Worm (Caenorhabditis elegans) whole organism, L3 larva: ENCODE data around the gene F47D12.7.

Experiments
- R02D3.7 ChIP-seq: fragments of 150-350 bp; optimal IDR thresholded peaks from 2 replicates; lab custom pipeline; 2014; ENCODE audit warnings: missing biosample characterization, missing genetic modification characterization
- ZK546.5 ChIP-seq: sonication (generic microtip); optimal IDR thresholded peaks from 2 replicates; lab custom pipeline; 2017; ENCODE audit warnings: missing biosample characterization, missing genetic modification characterization
- aly-2 ChIP-seq: fragments of 150-350 bp; optimal IDR thresholded peaks from 2 replicates; lab custom pipeline; 2014; ENCODE audit warnings: missing biosample characterization, missing genetic modification characterization
- ama-1 ChIP-seq: fragments of 150-350 bp; optimal IDR thresholded peaks from 2 replicates; lab custom pipeline; 2018
- ceh-16 ChIP-seq: sonication (generic microtip); optimal IDR thresholded peaks from 2 replicates; lab custom pipeline; 2017; ENCODE audit warnings: missing biosample characterization, missing genetic modification characterization
- ceh-28 ChIP-seq: fragments of 150-350 bp; optimal IDR thresholded peaks from 2 replicates; lab custom pipeline; 2014; ENCODE audit warnings: missing biosample characterization, missing genetic modification reagents, missing genetic modification characterization
- ceh-82 ChIP-seq: fragments of 150-350 bp; optimal IDR thresholded peaks from 2 replicates; lab custom pipeline; 2014; ENCODE audit warnings: missing biosample characterization, missing genetic modification characterization
- ceh-9 ChIP-seq: sonication (generic microtip); optimal IDR thresholded peaks from 2 replicates; lab custom pipeline; 2018; ENCODE audit warnings: missing biosample characterization, missing genetic modification characterization
- daf-12 ChIP-seq: fragments of 150-350 bp; optimal IDR thresholded peaks from 2 replicates; lab custom pipeline; 2014; ENCODE audit warnings: missing biosample characterization, missing genetic modification reagents, missing genetic modification characterization
- egl-27 ChIP-seq: sonication (generic microtip); optimal IDR thresholded peaks from 4 replicates; lab custom pipeline; 2017; ENCODE audit warnings: missing biosample characterization, missing genetic modification reagents, missing genetic modification characterization
- egl-5 ChIP-seq: fragments of 150-350 bp; optimal IDR thresholded peaks from 2 replicates; lab custom pipeline; 2017; ENCODE audit warnings: missing biosample characterization, missing genetic modification reagents, missing genetic modification characterization, inconsistent platforms
- elt-1 ChIP-seq: fragments of 150-350 bp; optimal IDR thresholded peaks from 2 replicates; lab custom pipeline; 2014; ENCODE audit warnings: missing biosample characterization, missing genetic modification characterization
- elt-2 ChIP-seq: sonication (generic microtip); optimal IDR thresholded peaks from 2 replicates; lab custom pipeline; 2016; ENCODE audit warnings: missing genetic modification reagents, mild to moderate bottlenecking, missing genetic modification characterization, missing compliant biosample characterization
- elt-3 ChIP-seq, 3 experiments: fragments of 150-350 bp in 1 of 3; sonication (generic microtip) in 2 of 3; optimal IDR thresholded peaks; 2 replicates in 2 of 3; 4 replicates in 1 of 3; lab custom pipeline; 2014 to 2017; ENCODE audit warnings: missing biosample characterization in 3 of 3, missing genetic modification characterization in 3 of 3
- eor-1 ChIP-seq, 2 experiments: fragments of 150-350 bp; optimal IDR thresholded peaks; 2 replicates each; lab custom pipeline; 2014 to 2018; ENCODE audit warnings: missing biosample characterization in 2 of 2, missing genetic modification characterization in 2 of 2
- fkh-2 ChIP-seq: fragments of 150-350 bp; optimal IDR thresholded peaks from 2 replicates; lab custom pipeline; 2014; ENCODE audit warnings: missing biosample characterization, missing genetic modification reagents, missing genetic modification characterization
- fos-1 ChIP-seq: fragments of 150-350 bp; optimal IDR thresholded peaks from 2 replicates; lab custom pipeline; 2014; ENCODE audit warnings: missing biosample characterization, missing genetic modification characterization
- hmg-11 ChIP-seq: sonication (generic microtip); optimal IDR thresholded peaks from 2 replicates; lab custom pipeline; 2016; ENCODE audit warnings: missing genetic modification characterization, missing compliant biosample characterization
- jun-1 ChIP-seq: fragments of 150-350 bp; optimal IDR thresholded peaks from 2 replicates; lab custom pipeline; 2014; ENCODE audit warnings: missing biosample characterization, missing genetic modification reagents, missing genetic modification characterization
- lin-15B ChIP-seq: fragments of 150-350 bp; optimal IDR thresholded peaks from 2 replicates; lab custom pipeline; 2014; ENCODE audit warnings: missing biosample characterization, missing genetic modification characterization
- lin-39 ChIP-seq: fragments of 150-350 bp; optimal IDR thresholded peaks from 2 replicates; lab custom pipeline; 2018; ENCODE audit warnings: missing biosample characterization, missing genetic modification reagents, missing genetic modification characterization
- lsy-12 ChIP-seq: sonication (generic microtip); optimal IDR thresholded peaks from 2 replicates; lab custom pipeline; 2016; ENCODE audit warnings: mild to moderate bottlenecking, missing genetic modification characterization, missing compliant biosample characterization
- mml-1 ChIP-seq: fragments of 150-350 bp; sonication (generic microtip); optimal IDR thresholded peaks from 3 replicates; lab custom pipeline; 2014; ENCODE audit warnings: missing biosample characterization, missing genetic modification characterization
- nfya-1 ChIP-seq: sonication (generic microtip); optimal IDR thresholded peaks from 2 replicates; lab custom pipeline; 2017; ENCODE audit warnings: missing genetic modification characterization, mild to moderate bottlenecking, missing compliant biosample characterization, antibody characterized with exemption, moderate library complexity; ENCODE audit not compliant: insufficient read depth
- nhr-11 ChIP-seq: fragments of 150-350 bp; optimal IDR thresholded peaks from 2 replicates; lab custom pipeline; 2014; ENCODE audit warnings: missing biosample characterization, missing genetic modification characterization
- nhr-12 ChIP-seq: fragments of 150-350 bp; optimal IDR thresholded peaks from 2 replicates; lab custom pipeline; 2014; ENCODE audit warnings: missing biosample characterization, missing genetic modification characterization
- nhr-23 ChIP-seq: fragments of 150-350 bp; optimal IDR thresholded peaks from 2 replicates; lab custom pipeline; 2014; ENCODE audit warnings: missing biosample characterization, missing genetic modification reagents, missing genetic modification characterization
- nhr-237 ChIP-seq: fragments of 150-350 bp; optimal IDR thresholded peaks from 2 replicates; lab custom pipeline; 2014; ENCODE audit warnings: missing biosample characterization, missing genetic modification characterization
- nhr-43 ChIP-seq: sonication (generic microtip); optimal IDR thresholded peaks from 2 replicates; lab custom pipeline; 2016; ENCODE audit warnings: mild to moderate bottlenecking, missing genetic modification characterization, missing compliant biosample characterization; ENCODE audit not compliant: poor library complexity, severe bottlenecking
- nhr-67 ChIP-seq: fragments of 150-350 bp; optimal IDR thresholded peaks from 2 replicates; lab custom pipeline; 2014; ENCODE audit warnings: missing biosample characterization, missing genetic modification characterization
- pha-4 ChIP-seq: fragments of 150-350 bp; optimal IDR thresholded peaks from 2 replicates; lab custom pipeline; 2014; ENCODE audit warnings: missing biosample characterization, missing genetic modification reagents, missing genetic modification characterization
- pqm-1 ChIP-seq: fragments of 150-350 bp; optimal IDR thresholded peaks from 2 replicates; lab custom pipeline; 2017; ENCODE audit warnings: missing biosample characterization, missing genetic modification characterization, inconsistent platforms
- sea-2 ChIP-seq: fragments of 150-350 bp; sonication (generic microtip); optimal IDR thresholded peaks from 4 replicates; lab custom pipeline; 2014; ENCODE audit warnings: missing biosample characterization, missing genetic modification reagents, missing genetic modification characterization
- skn-1 ChIP-seq: fragments of 150-350 bp; optimal IDR thresholded peaks from 2 replicates; lab custom pipeline; 2014; ENCODE audit warnings: missing biosample characterization, missing genetic modification characterization
- snpc-4 ChIP-seq: fragments of 150-350 bp; optimal IDR thresholded peaks from 2 replicates; lab custom pipeline; 2014; ENCODE audit warnings: missing biosample characterization, missing genetic modification characterization
- tbx-2 ChIP-seq: sonication (generic microtip); optimal IDR thresholded peaks from 2 replicates; lab custom pipeline; 2016; ENCODE audit warnings: mild to moderate bottlenecking, missing genetic modification characterization, missing compliant biosample characterization
- unc-39 ChIP-seq: sonication (generic microtip); optimal IDR thresholded peaks from 4 replicates; lab custom pipeline; 2017; ENCODE audit warnings: missing biosample characterization, missing genetic modification characterization
- unc-62 ChIP-seq: fragments of 150-350 bp; sonication (generic microtip); optimal IDR thresholded peaks from 4 replicates; lab custom pipeline; 2014; ENCODE audit warnings: missing biosample characterization, missing genetic modification reagents, missing genetic modification characterization
- zag-1 ChIP-seq: fragments of 150-350 bp; optimal IDR thresholded peaks from 2 replicates; lab custom pipeline; 2014; ENCODE audit warnings: missing biosample characterization, missing genetic modification characterization
- ztf-11 ChIP-seq: fragments of 150-350 bp; optimal IDR thresholded peaks from 2 replicates; lab custom pipeline; 2014; ENCODE audit warnings: missing biosample characterization, missing genetic modification characterization
- ztf-4 ChIP-seq: fragments of 150-350 bp; optimal IDR thresholded peaks from 2 replicates; lab custom pipeline; 2014; ENCODE audit warnings: missing biosample characterization, missing genetic modification characterization

Gene F47D12.7

ce11 chrIII:6289366-6289765, 6.5 kb downstream of the F47D12.7 start:
- TF ChIP-seq ztf-11 (tag; lab: Kevin White, UChicago) = no peak
- TF ChIP-seq hmg-11 = no peak
- TF ChIP-seq elt-2 = no peak
- no peak for TF ChIP-seq snpc-4
- peak; percentile 13 for TF ChIP-seq nfya-1
- no peak for TF ChIP-seq tbx-2 (tag; lab: Kevin White, UChicago)
- TF ChIP-seq nhr-237 (tag; lab: Kevin White, UChicago) = no peak
- no peak for TF ChIP-seq pqm-1
- TF ChIP-seq lin-15B = peak; percentile 76
- TF ChIP-seq, all 47 proteins: peak for 2

- TF ChIP-seq lin-39 (no peak), elt-1 (no peak), fos-1 (tag; lab: Kevin White, UChicago) (no peak), ceh-16 (tag; lab: Kevin White, UChicago) (no peak), pha-4 (tag; lab: Kevin White, UChicago) (no peak), ceh-9 (no peak), elt-3 (tag; optimal IDR thresholded peaks at IDR 0.05; lab: Kevin White, UChicago) (no peak), aly-2 (no peak), hmg-11 (no peak), ZK546.5 (tag; lab: Kevin White, UChicago) (no peak), nhr-43 (tag; lab: Kevin White, UChicago) (no peak), nhr-67 (tag; lab: Kevin White, UChicago) (no peak), ztf-4 (no peak), skn-1 (tag; lab: Kevin White, UChicago) (no peak), tbx-2 (tag; lab: Kevin White, UChicago) (no peak), zag-1 (tag; lab: Kevin White, UChicago) (no peak), nfya-1 (no peak), sea-2 (no peak), fkh-2 (no peak)
Observed at ce11 chrIII:6287195-6287594, 8.6 kb downstream of the F47D12.7 start, which contains the start of gene F47D12.6. Gene F47D12.6, minus strand, starts transcription at chrIII:6287295.

DNA sequence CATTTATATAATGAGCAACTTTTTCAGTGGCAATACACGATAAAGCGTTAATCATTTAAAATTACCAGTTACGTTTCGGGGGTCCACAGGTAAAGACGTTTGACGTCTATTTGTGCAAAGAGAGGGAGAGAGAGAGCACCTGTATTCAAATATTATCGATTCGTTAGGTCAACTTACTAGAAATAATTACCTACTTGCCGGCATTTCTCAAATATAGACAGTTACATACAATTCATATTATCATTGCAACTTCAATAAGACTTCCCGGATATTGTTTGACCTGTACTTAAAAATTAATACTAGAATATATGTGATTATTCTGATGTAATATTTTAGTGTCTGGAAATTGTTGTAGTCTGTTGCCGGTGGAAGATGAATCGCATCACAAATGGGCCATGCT, 9.9 kb downstream of the F47D12.7 start, which contains the start of gene gadr-3:
Gene gadr-3, minus strand, starts transcription at position 101 of the 400 bp plus-strand sequence.
- no peak for TF ChIP-seq R02D3.7 (tag; lab: Kevin White, UChicago)
- no peak for TF ChIP-seq unc-39 (tag; lab: Kevin White, UChicago)
- TF ChIP-seq nhr-237 (tag; lab: Kevin White, UChicago) = no peak
- no peak for TF ChIP-seq nhr-11
- TF ChIP-seq mml-1 (tag; lab: Kevin White, UChicago) = no peak
- no peak for TF ChIP-seq lin-15B
- TF ChIP-seq ceh-28 (tag; lab: Kevin White, UChicago) = no peak
- no peak for TF ChIP-seq tbx-2 (tag; lab: Kevin White, UChicago)

DNA sequence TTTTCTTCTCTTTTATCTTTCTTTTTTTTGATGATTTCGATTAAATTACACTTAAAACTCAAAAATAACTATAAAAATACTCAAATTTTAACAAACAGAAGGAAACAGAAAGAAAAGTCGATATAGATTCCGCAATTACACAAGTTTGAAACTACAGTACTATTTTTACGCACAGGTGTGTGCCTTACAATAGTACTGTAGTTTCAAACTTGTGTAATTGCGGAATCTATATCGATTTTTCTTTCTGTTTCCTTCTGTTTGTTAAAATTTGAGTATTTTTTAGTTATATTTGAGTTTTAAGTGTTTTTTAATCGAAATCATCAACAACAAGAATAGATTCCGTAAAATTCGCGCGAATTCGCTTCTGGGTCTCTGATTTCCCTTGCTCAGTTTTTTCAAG, 12.8 kb downstream of the F47D12.7 start:
- TF ChIP-seq fkh-2 (no peak), hmg-11 (no peak), unc-62 (GFP tag; lab: Kevin White, UChicago) (no peak), fos-1 (tag; lab: Kevin White, UChicago) (no peak), ZK546.5 (tag; lab: Kevin White, UChicago) (no peak), ceh-9 (no peak), daf-12 (tag; lab: Kevin White, UChicago) (no peak), ceh-82 (no peak), nhr-23 (no peak)

- TF ChIP-seq nhr-12 (tag; lab: Kevin White, UChicago) (no peak), egl-5 (tag; lab: Kevin White, UChicago) (peak; percentile 71), zag-1 (tag; lab: Kevin White, UChicago) (peak; percentile 47), aly-2 (no peak), tbx-2 (tag; lab: Kevin White, UChicago) (peak; percentile 34), nfya-1 (peak; percentile 89), nhr-23 (peak; percentile 88), nhr-237 (tag; lab: Kevin White, UChicago) (no peak), egl-27 (peak; percentile 33), fos-1 (tag; lab: Kevin White, UChicago) (no peak), lsy-12 (tag; lab: Kevin White, UChicago) (peak; percentile 88), elt-2 (peak; percentile 66), ZK546.5 (tag; lab: Kevin White, UChicago) (no peak), ceh-16 (tag; lab: Kevin White, UChicago) (no peak), ceh-9 (no peak), sea-2 (no peak), daf-12 (tag; lab: Kevin White, UChicago) (no peak), ceh-28 (tag; lab: Kevin White, UChicago) (peak; percentile 76), jun-1 (tag; lab: Kevin White, UChicago) (peak; percentile 88), nhr-11 (peak; percentile 24), pqm-1 (peak; percentile 52), ama-1 (lab: Kevin White, UChicago) (no peak), nhr-67 (tag; lab: Kevin White, UChicago) (no peak), hmg-11 (peak; percentile 98), nhr-43 (tag; lab: Kevin White, UChicago) (peak; percentile 48), elt-1 (peak; percentile 49), ztf-11 (tag; lab: Kevin White, UChicago) (no peak), pha-4 (tag; lab: Kevin White, UChicago) (peak; percentile 44), R02D3.7 (tag; lab: Kevin White, UChicago) (peak; percentile 67), unc-62 (GFP tag; lab: Kevin White, UChicago) (peak; percentile 85), eor-1 (tag; optimal IDR thresholded peaks at IDR 0.05; lab: Kevin White, UChicago) (no peak), lin-15B (peak; percentile 48), elt-3 (tag; optimal IDR thresholded peaks at IDR 0.05; lab: Kevin White, UChicago) (peak in 1 of 3 experiments; percentile 44)
Observed at ce11 chrIII:6280070-6280596, 15.7 kb downstream of the F47D12.7 start, which contains the start of gene hmg-1.2. Gene hmg-1.2, plus strand, starts transcription at chrIII:6280380.
